Fruit fly (Drosophila melanogaster) whole organism, embryonic: ENCODE measurements around the gene CG13609.

Experiments used
- CG10147 ChIP-seq: fragments of 200-800 bp; sonication (Bioruptor generic); optimal IDR thresholded peaks from 2 replicates; lab custom pipeline; 2019; ENCODE audit warnings: missing biosample characterization, mild to moderate bottlenecking, missing genetic modification characterization, moderate library complexity
- CG10979 ChIP-seq: fragments of 200-800 bp; sonication (Bioruptor generic); optimal IDR thresholded peaks from 2 replicates; lab custom pipeline; 2018; ENCODE audit warnings: missing biosample characterization, mild to moderate bottlenecking, missing genetic modification characterization, moderate library complexity
- CG11398 ChIP-seq: fragments of 200-800 bp; sonication (Bioruptor generic); optimal IDR thresholded peaks from 2 replicates; lab custom pipeline; 2016; ENCODE audit warnings: missing biosample characterization, missing genetic modification characterization
- CG1233 ChIP-seq: fragments of 200-800 bp; sonication (Bioruptor generic); optimal IDR thresholded peaks from 4 replicates; lab custom pipeline; 2018; ENCODE audit warnings: missing biosample characterization, mild to moderate bottlenecking, missing genetic modification characterization
- CG12391 ChIP-seq: fragments of 200-800 bp; sonication (Bioruptor generic); optimal IDR thresholded peaks from 3 replicates; lab custom pipeline; 2018; ENCODE audit warnings: missing biosample characterization, mild to moderate bottlenecking, missing genetic modification characterization, moderate library complexity
- CG13287 ChIP-seq: fragments of 200-800 bp; sonication (Bioruptor generic); IDR thresholded peaks from 2 replicates; pipeline ENCODE4 v1.3.6; 2022; ENCODE audit warnings: missing biosample characterization, missing genetic modification characterization; ENCODE audit not compliant: partially characterized antibody
- CG13424 ChIP-seq: fragments of 200-800 bp; sonication (Bioruptor generic); optimal IDR thresholded peaks from 2 replicates; lab custom pipeline; 2019; ENCODE audit warnings: missing biosample characterization, mild to moderate bottlenecking, missing genetic modification characterization, moderate library complexity
- CG17829 ChIP-seq: fragments of 200-800 bp; optimal IDR thresholded peaks from 2 replicates; lab custom pipeline; 2019; ENCODE audit warnings: missing biosample characterization, mild to moderate bottlenecking, missing genetic modification characterization, moderate library complexity
- CG1792 ChIP-seq: fragments of 200-800 bp; sonication (Bioruptor generic); optimal IDR thresholded peaks from 2 replicates; lab custom pipeline; 2016; ENCODE audit warnings: missing biosample characterization, missing genetic modification characterization
- CG18262 ChIP-seq: fragments of 200-800 bp; optimal IDR thresholded peaks from 3 replicates; lab custom pipeline; 2019; ENCODE audit warnings: missing biosample characterization, mild to moderate bottlenecking, missing genetic modification characterization, moderate library complexity
- CG18599 ChIP-seq: fragments of 200-800 bp; sonication (Bioruptor generic); optimal IDR thresholded peaks from 3 replicates; lab custom pipeline; 2017; ENCODE audit warnings: missing biosample characterization, missing genetic modification characterization, mild to moderate bottlenecking, moderate library complexity, missing genetic modification reagents
- CG2678 ChIP-seq: fragments of 200-800 bp; sonication (Bioruptor generic); optimal IDR thresholded peaks from 3 replicates; lab custom pipeline; 2019; ENCODE audit warnings: missing biosample characterization, mild to moderate bottlenecking, missing genetic modification characterization, moderate library complexity
- CG2712 ChIP-seq: fragments of 200-800 bp; optimal IDR thresholded peaks from 3 replicates; lab custom pipeline; 2019; ENCODE audit warnings: missing biosample characterization, mild to moderate bottlenecking, missing genetic modification characterization, moderate library complexity
- CG2875 ChIP-seq: fragments of 200-800 bp; sonication (Bioruptor generic); optimal IDR thresholded peaks from 2 replicates; lab custom pipeline; 2017; ENCODE audit warnings: missing biosample characterization, mild to moderate bottlenecking, missing genetic modification characterization, missing genetic modification reagents
- CG34376 ChIP-seq: fragments of 200-800 bp; sonication (Bioruptor generic); optimal IDR thresholded peaks from 2 replicates; lab custom pipeline; 2018; ENCODE audit warnings: missing biosample characterization, mild to moderate bottlenecking, missing genetic modification characterization
- CG5953 ChIP-seq: fragments of 200-800 bp; sonication (Bioruptor generic); IDR thresholded peaks from 2 replicates; pipeline ENCODE4 v1.3.6; 2022; ENCODE audit warnings: missing biosample characterization, missing genetic modification characterization
- CG6689 ChIP-seq: fragments of 200-800 bp; sonication (Bioruptor generic); IDR thresholded peaks from 2 replicates; pipeline ENCODE4 v1.3.6; 2022; ENCODE audit warnings: missing biosample characterization, missing genetic modification characterization
- CG7786 ChIP-seq: fragments of 200-800 bp; sonication (Bioruptor generic); optimal IDR thresholded peaks from 2 replicates; lab custom pipeline; 2016; ENCODE audit warnings: missing biosample characterization, missing genetic modification characterization
- CG8388 ChIP-seq: fragments of 200-800 bp; sonication (Bioruptor generic); optimal IDR thresholded peaks from 2 replicates; lab custom pipeline; 2019; ENCODE audit warnings: missing biosample characterization, mild to moderate bottlenecking, missing genetic modification characterization, moderate library complexity
- Fer2 ChIP-seq: fragments of 200-800 bp; sonication (Bioruptor generic); optimal IDR thresholded peaks from 2 replicates; lab custom pipeline; 2018; ENCODE audit warnings: missing biosample characterization, mild to moderate bottlenecking, missing genetic modification characterization, moderate library complexity
- HmgZ ChIP-seq: fragments of 200-800 bp; sonication (Bioruptor generic); optimal IDR thresholded peaks from 2 replicates; lab custom pipeline; 2018; ENCODE audit warnings: missing biosample characterization, mild to moderate bottlenecking, missing genetic modification characterization
- Hr78 ChIP-seq, 2 experiments: fragments of 200-800 bp in 1 of 2; fragments of >200 bp in 1 of 2; sonication (Bioruptor generic) in 1 of 2; optimal IDR thresholded peaks; 2 replicates each; lab custom pipeline; 2017 to 2019; ENCODE audit warnings: missing biosample characterization in 2 of 2, missing genetic modification characterization in 2 of 2, mild to moderate bottlenecking in 1 of 2, moderate library complexity in 1 of 2
- Hsf ChIP-seq: fragments of 200-800 bp; sonication (Bioruptor generic); optimal IDR thresholded peaks from 3 replicates; lab custom pipeline; 2016; ENCODE audit warnings: missing biosample characterization, missing genetic modification characterization
- Med ChIP-seq: fragments of 200-800 bp; sonication (Bioruptor generic); peaks from one replicate; lab custom pipeline; 2016; ENCODE audit warnings: missing biosample characterization, missing genetic modification characterization, mild to moderate bottlenecking, inconsistent platforms, moderate library complexity
- Oli ChIP-seq: fragments of 200-800 bp; sonication (Bioruptor generic); optimal IDR thresholded peaks from 2 replicates; lab custom pipeline; 2018; ENCODE audit warnings: missing biosample characterization, mild to moderate bottlenecking, missing genetic modification characterization, moderate library complexity
- Ptx1 ChIP-seq: fragments of 200-800 bp; sonication (Bioruptor generic); IDR thresholded peaks from 2 replicates; pipeline ENCODE4 v1.3.6; 2022; ENCODE audit warnings: missing biosample characterization, missing genetic modification characterization
- Sox102F ChIP-seq: fragments of 200-800 bp; sonication (Bioruptor generic); optimal IDR thresholded peaks from 2 replicates; lab custom pipeline; 2018; ENCODE audit warnings: missing biosample characterization, mild to moderate bottlenecking, missing genetic modification characterization, moderate library complexity
- Xrp1 ChIP-seq: fragments of 200-800 bp; sonication (Bioruptor generic); IDR thresholded peaks from 2 replicates; pipeline ENCODE4 v1.3.6; 2022; ENCODE audit warnings: missing biosample characterization, missing genetic modification characterization
- az2 ChIP-seq: fragments of 200-800 bp; sonication (Bioruptor generic); optimal IDR thresholded peaks from 3 replicates; lab custom pipeline; 2016; ENCODE audit warnings: missing biosample characterization, missing genetic modification characterization
- bsh ChIP-seq, 2 experiments: fragments of 200-800 bp; sonication (Bioruptor generic); optimal IDR thresholded peaks; 2 replicates each; lab custom pipeline; 2017 to 2018; ENCODE audit warnings: mild to moderate bottlenecking in 2 of 2, missing biosample characterization in 2 of 2, missing genetic modification characterization in 2 of 2, moderate library complexity in 1 of 2
- cg ChIP-seq: fragments of 200-800 bp; sonication (Bioruptor generic); optimal IDR thresholded peaks from 3 replicates; lab custom pipeline; 2019; ENCODE audit warnings: missing biosample characterization, mild to moderate bottlenecking, missing genetic modification characterization, moderate library complexity
- chinmo ChIP-seq: fragments of 200-800 bp; sonication (Bioruptor generic); IDR thresholded peaks from 4 replicates; pipeline ENCODE4 v1.3.6; 2022; ENCODE audit warnings: missing biosample characterization, missing genetic modification characterization; ENCODE audit not compliant: partially characterized antibody
- corto ChIP-seq: fragments of 200-800 bp; sonication (Bioruptor generic); optimal IDR thresholded peaks from 2 replicates; lab custom pipeline; 2016; ENCODE audit warnings: missing biosample characterization, mild to moderate bottlenecking, missing genetic modification characterization, moderate library complexity
- dmrt99B ChIP-seq: fragments of 200-800 bp; sonication (Bioruptor generic); optimal IDR thresholded peaks from 2 replicates; lab custom pipeline; 2018; ENCODE audit warnings: missing biosample characterization, mild to moderate bottlenecking, missing genetic modification characterization, moderate library complexity
- dpn ChIP-seq, 2 experiments: fragments of 200-800 bp; sonication (Bioruptor generic); optimal IDR thresholded peaks; 3 replicates each; lab custom pipeline; 2016; ENCODE audit warnings: missing biosample characterization in 2 of 2, missing genetic modification characterization in 2 of 2
- gem ChIP-seq: fragments of 200-800 bp; sonication (Bioruptor generic); optimal IDR thresholded peaks from 2 replicates; lab custom pipeline; 2019; ENCODE audit warnings: missing biosample characterization, mild to moderate bottlenecking, missing genetic modification characterization, moderate library complexity
- hkb ChIP-seq, 2 experiments: fragments of 200-800 bp in 1 of 2; fragments of >200 bp in 1 of 2; sonication (Bioruptor generic) in 1 of 2; IDR thresholded peaks in 1 of 2; optimal IDR thresholded peaks in 1 of 2; 2 replicates each; pipeline versions ENCODE4 v1.3.6 to Lab custom; 2017 to 2022; ENCODE audit warnings: missing biosample characterization in 1 of 2, missing genetic modification characterization in 1 of 2
- mirr ChIP-seq: fragments of 200-800 bp; sonication (Bioruptor generic); optimal IDR thresholded peaks from 3 replicates; lab custom pipeline; 2018; ENCODE audit warnings: missing biosample characterization, mild to moderate bottlenecking, missing genetic modification characterization
- nmo ChIP-seq: fragments of 200-800 bp; sonication (Bioruptor generic); optimal IDR thresholded peaks from 2 replicates; lab custom pipeline; 2018; ENCODE audit warnings: missing biosample characterization, mild to moderate bottlenecking, missing genetic modification characterization, moderate library complexity
- nom ChIP-seq: fragments of 200-800 bp; sonication (Bioruptor generic); optimal IDR thresholded peaks from 2 replicates; lab custom pipeline; 2017; ENCODE audit warnings: missing biosample characterization, missing genetic modification characterization, mild to moderate bottlenecking, moderate library complexity, missing genetic modification reagents
- phol ChIP-seq: fragments of 200-800 bp; sonication (Bioruptor generic); optimal IDR thresholded peaks from 3 replicates; lab custom pipeline; 2018; ENCODE audit warnings: missing biosample characterization, mild to moderate bottlenecking, missing genetic modification characterization, moderate library complexity
- sqz ChIP-seq: fragments of 200-800 bp; sonication (Bioruptor generic); optimal IDR thresholded peaks from 3 replicates; lab custom pipeline; 2018; ENCODE audit warnings: missing biosample characterization, mild to moderate bottlenecking, missing genetic modification characterization
- tgo ChIP-seq: fragments of 200-800 bp; sonication (Bioruptor generic); IDR thresholded peaks from 3 replicates; pipeline ENCODE4 v1.3.6; 2022; ENCODE audit warnings: missing biosample characterization, missing genetic modification characterization
- tna ChIP-seq: fragments of 200-800 bp; sonication (Bioruptor generic); IDR thresholded peaks from 2 replicates; pipeline ENCODE4 v1.3.6; 2022; ENCODE audit warnings: missing biosample characterization, missing genetic modification characterization; ENCODE audit not compliant: partially characterized antibody
- toy ChIP-seq: fragments of 200-800 bp; sonication (Bioruptor generic); IDR thresholded peaks from 2 replicates; pipeline ENCODE4 v1.3.6; 2022; ENCODE audit warnings: missing biosample characterization, missing genetic modification characterization
- wor ChIP-seq: fragments of 200-800 bp; sonication (Bioruptor generic); IDR thresholded peaks from 2 replicates; pipeline ENCODE4 v1.3.6; 2022; ENCODE audit warnings: missing biosample characterization, missing genetic modification characterization
- z ChIP-seq: fragments of 200-800 bp; sonication (Bioruptor generic); IDR thresholded peaks from 3 replicates; pipeline ENCODE4 v1.3.6; 2022; ENCODE audit warnings: missing biosample characterization, missing genetic modification characterization
- zen ChIP-seq: fragments of 200-800 bp; sonication (Bioruptor generic); optimal IDR thresholded peaks from 3 replicates; lab custom pipeline; 2018; ENCODE audit warnings: missing biosample characterization, mild to moderate bottlenecking, missing genetic modification characterization, moderate library complexity

The CG13609 gene

DNA sequence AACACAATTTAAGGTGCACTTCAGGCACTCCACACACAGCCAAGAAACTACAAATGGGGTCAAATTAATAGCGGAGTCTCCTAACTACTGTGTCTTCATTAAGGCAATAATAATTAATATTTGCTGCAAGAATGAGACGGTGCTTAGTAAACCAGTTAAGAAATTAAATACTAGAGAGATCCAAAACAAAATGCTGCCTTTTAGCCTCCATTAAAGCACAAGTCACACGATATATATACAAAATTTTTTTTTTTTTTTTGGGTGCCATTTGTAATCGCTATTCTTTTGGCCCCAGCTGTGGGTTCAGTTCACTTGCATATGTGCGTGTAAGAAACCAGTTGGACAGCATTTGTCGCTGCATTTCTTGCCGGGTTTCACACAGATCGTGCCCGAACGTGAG lies 23.4 kb upstream of the CG13609 start (continued):
- peak; percentile 55 for TF ChIP-seq Sox102F
- TF ChIP-seq CG5953 (GFP tag; lab: Robert Waterston, UW) = 0 out of 2 replicates have a peak, but pooled peaks have one; percentile 3
- TF ChIP-seq az2 (GFP tag; lab: Kevin White, UChicago) = peak; percentile 21
- TF ChIP-seq sqz (GFP tag; lab: Kevin White, UChicago) = peak; percentile 46
- no peak for TF ChIP-seq CG13287 (GFP tag; lab: Robert Waterston, UW)
- TF ChIP-seq nmo (GFP tag; lab: Kevin White, UChicago) = peak; percentile 35
- TF ChIP-seq phol (tag; lab: Kevin White, UChicago) = peak; percentile 44
- peak in 1 of 2 experiments; percentile 5 for TF ChIP-seq Hr78 (GFP tag; optimal IDR thresholded peaks at IDR 0.05; lab: Kevin White, UChicago)
- peak; percentile 47 for TF ChIP-seq CG2712 (tag; lab: Kevin White, UChicago)
- TF ChIP-seq nom = peak; percentile 55
- TF ChIP-seq CG8388 = peak; percentile 44
- peak; percentile 45 for TF ChIP-seq CG2678 (tag; lab: Kevin White, UChicago)
- peak; percentile 19 to 67 for TF ChIP-seq bsh (GFP tag; optimal IDR thresholded peaks at IDR 0.05; lab: Kevin White, UChicago)
- TF ChIP-seq CG18262 (tag; lab: Kevin White, UChicago) = peak; percentile 15
- TF ChIP-seq CG11398 (GFP tag; lab: Kevin White, UChicago) = no peak
- TF ChIP-seq zen = no peak
- TF ChIP-seq tgo = no peak
- no peak for TF ChIP-seq dpn (GFP tag; optimal IDR thresholded peaks at IDR 0.05; lab: Kevin White, UChicago)
- TF ChIP-seq Ptx1 (GFP tag; lab: Robert Waterston, UW) = 0 out of 2 replicates have a peak, but pooled peaks have one; percentile 28
- no peak for TF ChIP-seq Fer2 (tag; lab: Kevin White, UChicago)
- TF ChIP-seq CG6689 (GFP tag; lab: Robert Waterston, UW) = peak; percentile 51
- TF ChIP-seq Oli = peak; percentile 40
- peak; percentile 43 for TF ChIP-seq CG13424 (tag; lab: Kevin White, UChicago)
- no peak for TF ChIP-seq CG1792 (GFP tag; lab: Kevin White, UChicago)
- TF ChIP-seq chinmo = 0 out of 4 replicates have a peak, but pooled peaks have one; percentile 27
- TF ChIP-seq HmgZ (tag; lab: Kevin White, UChicago) = no peak
- no peak for TF ChIP-seq mirr (GFP tag; lab: Kevin White, UChicago)
- TF ChIP-seq CG17829 (tag; lab: Kevin White, UChicago) = no peak
- peak; percentile 53; the same call in 1 of the 2 replicates for TF ChIP-seq Xrp1
- TF ChIP-seq CG1233 = no peak
- TF ChIP-seq CG10979 (tag; lab: Kevin White, UChicago) = peak; percentile 10
- TF ChIP-seq toy (GFP tag; lab: Robert Waterston, UW) = no peak
- peak; percentile 66 for TF ChIP-seq dmrt99B (tag; lab: Kevin White, UChicago)
- no peak for TF ChIP-seq CG7786
- TF ChIP-seq CG18599 (GFP tag; lab: Kevin White, UChicago) = peak; percentile 2
- no peak for TF ChIP-seq CG34376 (GFP tag; lab: Kevin White, UChicago)
- TF ChIP-seq corto = peak; percentile 24
- no peak for TF ChIP-seq wor (GFP tag; lab: Robert Waterston, UW)
- no peak for TF ChIP-seq CG10147 (GFP tag; lab: Kevin White, UChicago)
- peak; percentile 15 for TF ChIP-seq CG2875 (GFP tag; lab: Kevin White, UChicago)
- no peak for TF ChIP-seq z (GFP tag; lab: Robert Waterston, UW)
- TF ChIP-seq gem = peak; percentile 53
- TF ChIP-seq CG12391 (tag; lab: Kevin White, UChicago) = peak; percentile 23
- TF ChIP-seq tna (GFP tag; lab: Robert Waterston, UW) = no peak
- peak; percentile 11 for TF ChIP-seq Hsf (GFP tag; lab: Kevin White, UChicago)
- TF ChIP-seq hkb (optimal IDR thresholded peaks at IDR 0.05; lab: Kevin White, UChicago) = no peak
- peak; percentile 43; the same call in 1 of the 2 replicates for TF ChIP-seq hkb (GFP tag; IDR thresholded peaks at IDR 0.05; lab: Robert Waterston, UW)
- peak; percentile 47 for TF ChIP-seq Med (GFP tag; lab: Kevin White, UChicago)
- peak; percentile 9 for TF ChIP-seq cg (GFP tag; lab: Kevin White, UChicago)
